Fruit fly (Drosophila melanogaster) whole organism, larva: ENCODE measurements around the gene sty.

Source experiments
- noc ChIP-seq: fragments of 200-800 bp; sonication (Bioruptor generic); optimal IDR thresholded peaks from 3 replicates; lab custom pipeline; 2019; ENCODE audit warnings: missing biosample characterization, mild to moderate bottlenecking, missing genetic modification characterization, moderate library complexity

Gene sty

DNA sequence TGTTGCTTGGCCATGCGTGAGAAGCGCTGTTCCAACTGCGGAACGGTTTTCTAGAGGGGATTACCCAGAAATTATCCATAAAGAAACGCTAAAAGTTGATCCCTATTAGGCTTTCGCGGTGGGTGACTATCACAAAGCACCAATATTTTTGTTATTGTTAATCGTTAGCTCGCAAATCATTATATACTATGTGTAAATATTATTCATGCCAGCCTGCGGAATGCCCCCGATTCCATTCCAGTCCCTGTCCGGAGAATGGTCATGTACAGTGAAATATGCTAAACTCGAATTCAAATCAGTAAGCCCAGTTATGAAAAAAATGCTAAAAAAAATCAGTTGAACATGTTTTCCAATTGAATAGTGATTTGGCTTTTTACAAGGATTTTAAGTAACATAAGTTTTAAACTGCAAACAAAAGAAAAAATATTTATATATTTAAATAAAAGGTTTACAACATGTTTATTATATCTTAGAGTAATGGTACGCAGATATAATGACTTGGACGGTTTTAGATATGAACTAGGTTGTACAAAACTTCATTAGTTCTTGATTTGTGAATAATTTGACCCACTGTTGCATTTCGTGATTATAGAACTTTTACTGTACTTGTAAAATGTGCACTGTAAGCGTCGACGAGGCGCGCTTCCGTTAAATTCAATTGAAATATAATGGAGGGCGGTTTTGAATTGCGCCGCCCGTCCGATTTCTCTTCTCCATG, 47.3 kb downstream of the sty start:
- no peak for TF ChIP-seq noc

dm6 chr3L:3376551-3376950, 48.2 kb downstream of the sty start, which contains the start of gene CG12012:
Gene CG12012, plus strand, starts transcription at chr3L:3376757.
- no peak for TF ChIP-seq noc

DNA sequence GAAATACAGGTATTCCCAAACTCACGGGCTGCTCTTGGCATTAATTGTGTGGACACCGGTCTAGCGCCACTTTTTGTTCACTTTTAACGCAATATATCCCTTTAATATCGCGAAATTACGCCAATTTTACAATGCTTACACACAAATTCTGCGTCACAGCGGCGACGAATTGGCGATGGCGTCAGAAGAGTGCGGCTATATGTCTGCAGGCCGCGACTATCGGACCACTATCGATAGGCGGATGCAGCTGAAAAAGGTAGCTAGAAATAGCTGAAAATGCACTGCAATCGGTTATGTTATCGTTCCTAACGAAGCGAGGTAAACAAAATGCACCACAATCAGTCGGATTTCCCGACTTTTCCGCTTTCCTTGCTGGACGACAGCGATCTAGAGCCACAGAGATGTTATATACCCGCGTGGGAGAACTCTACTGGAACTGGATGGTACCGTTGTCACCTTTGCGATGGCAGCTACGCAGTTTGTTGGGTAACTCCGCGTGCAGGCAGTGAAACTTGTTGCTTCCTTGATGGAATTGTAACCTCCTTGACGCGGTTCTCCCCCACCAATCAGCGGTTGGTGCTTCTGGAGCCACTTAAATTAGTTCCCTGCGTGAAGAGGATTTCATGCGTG, 50.6 kb downstream of the sty start, which contains the start of the genes Ythdc1 and CG12010:
Ythdc1 (minus strand) TSS at position 177 of the 630 bp plus-strand sequence.
CG12010 (plus strand) TSS at position 289 of the 630 bp plus-strand sequence.
- no peak for TF ChIP-seq noc

dm6 chr3L:3369256-3369655, 55.5 kb downstream of the sty start, which contains the start of gene Drs:
Gene Drs, plus strand, starts transcription at chr3L:3369556.
- TF ChIP-seq noc, result no peak

DNA sequence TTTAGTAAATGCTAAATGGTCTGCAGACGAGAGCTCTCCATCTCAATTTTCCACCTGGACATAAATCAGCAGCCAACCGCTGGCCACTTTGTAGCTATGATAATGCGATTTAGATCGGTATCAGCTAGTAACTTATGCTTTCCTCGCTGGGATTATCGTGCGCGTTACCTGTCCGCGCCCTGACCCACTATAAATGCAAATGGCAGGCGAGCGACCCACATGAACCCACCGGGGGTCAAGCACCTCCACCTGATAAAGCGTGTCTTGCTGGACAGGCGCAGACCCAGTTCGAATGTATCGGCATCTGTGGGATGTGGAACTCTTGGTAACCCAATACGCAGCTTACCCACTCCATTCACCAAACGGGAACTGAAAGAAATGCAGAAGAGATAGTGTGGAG, 71.4 kb downstream of the sty start:
- no peak for TF ChIP-seq noc

- TF ChIP-seq noc, result no peak
Observed at dm6 chr3L:3352516-3352915, 72.2 kb downstream of the sty start.

- no peak for TF ChIP-seq noc
Observed at dm6 chr3L:3351814-3352359, 72.8 kb downstream of the sty start.
